Worm (Caenorhabditis elegans): Measurements from ENCODE around the gene set-30.

The set-30 gene

DNA sequence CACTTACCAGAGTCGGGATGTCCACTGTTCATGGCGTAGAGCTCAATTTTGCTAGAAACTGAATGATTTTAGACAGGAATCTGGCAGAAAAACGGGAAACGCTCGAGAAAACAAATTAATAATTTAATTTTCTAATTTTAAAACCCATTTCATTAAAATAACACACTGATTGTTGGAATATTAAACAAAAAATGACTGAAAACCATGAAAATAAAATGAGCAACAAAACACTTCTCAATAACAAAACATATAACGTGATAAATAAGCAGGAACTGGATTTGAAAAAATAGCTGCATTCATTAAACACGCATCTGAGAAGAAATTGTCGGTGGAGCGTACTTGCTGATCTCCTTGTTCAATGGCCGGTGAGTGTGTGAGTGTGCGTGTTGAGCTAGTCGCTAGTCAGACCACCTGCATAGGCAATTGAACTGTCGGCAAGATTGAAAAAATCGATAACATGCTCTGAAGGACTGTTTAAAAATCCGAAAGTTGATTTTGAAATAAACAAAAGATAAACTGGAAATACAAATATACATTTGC, 1.5 kb upstream of the set-30 start, which contains the start of gene ZC8.6:
Gene ZC8.6 (minus strand): TSS at position 51 of the 540 bp plus-strand sequence.
- peak; percentile 20 for TF ChIP-seq nhr-11 (tag; optimal IDR thresholded peaks at IDR 0.05)
- peak; percentile 14 for TF ChIP-seq dpl-1 (GFP tag; optimal IDR thresholded peaks at IDR 0.05)
- peak; percentile 58 for TF ChIP-seq nhr-28 (tag; optimal IDR thresholded peaks at IDR 0.05)
- TF ChIP-seq daf-16 (GFP tag; optimal IDR thresholded peaks at IDR 0.05) = no peak
- TF ChIP-seq daf-16 (tag; optimal IDR thresholded peaks at IDR 0.05) = peak; percentile 25
- peak; percentile 65 for TF ChIP-seq hmg-1.1 (GFP tag; IDR thresholded peaks at IDR 0.05)
- peak; percentile 90 for TF ChIP-seq lin-38 (GFP tag; IDR thresholded peaks at IDR 0.05)
- no peak for TF ChIP-seq T20F7.1 (GFP tag; optimal IDR thresholded peaks at IDR 0.05)
- TF ChIP-seq aha-1 (tag) = no peak
- TF ChIP-seq nhr-77 (tag; optimal IDR thresholded peaks at IDR 0.05) = peak; percentile 58
- TF ChIP-seq pqm-1 (tag; optimal IDR thresholded peaks at IDR 0.05) = peak; percentile 3
- TF ChIP-seq Y48G9A.11 (GFP tag; IDR thresholded peaks at IDR 0.05) = no peak
- peak; percentile 26 for TF ChIP-seq mxl-3 (GFP tag; optimal IDR thresholded peaks at IDR 0.05)
- peak; percentile 46 for TF ChIP-seq lin-13 (GFP tag; optimal IDR thresholded peaks at IDR 0.05)
- no peak for TF ChIP-seq lin-1 (GFP tag; IDR thresholded peaks at IDR 0.05)
- peak; percentile 71 for TF ChIP-seq mep-1 (tag; optimal IDR thresholded peaks at IDR 0.05)
- TF ChIP-seq zip-2 (tag; optimal IDR thresholded peaks at IDR 0.05) = no peak
- peak; percentile 13 for TF ChIP-seq hlh-30 (tag; optimal IDR thresholded peaks at IDR 0.05; ENCODE audit: insufficient read depth)
- TF ChIP-seq hlh-11 (tag; optimal IDR thresholded peaks at IDR 0.05) = peak; percentile 67
- TF ChIP-seq dve-1 (tag; optimal IDR thresholded peaks at IDR 0.05; ENCODE audit: insufficient read depth) = peak; percentile 53
- TF ChIP-seq mdl-1 (tag; optimal IDR thresholded peaks at IDR 0.05) = peak in 1 of 2 experiments; percentile 33
- TF ChIP-seq hif-1 (tag; optimal IDR thresholded peaks at IDR 0.05) = peak in 1 of 2 experiments; percentile 27

DNA sequence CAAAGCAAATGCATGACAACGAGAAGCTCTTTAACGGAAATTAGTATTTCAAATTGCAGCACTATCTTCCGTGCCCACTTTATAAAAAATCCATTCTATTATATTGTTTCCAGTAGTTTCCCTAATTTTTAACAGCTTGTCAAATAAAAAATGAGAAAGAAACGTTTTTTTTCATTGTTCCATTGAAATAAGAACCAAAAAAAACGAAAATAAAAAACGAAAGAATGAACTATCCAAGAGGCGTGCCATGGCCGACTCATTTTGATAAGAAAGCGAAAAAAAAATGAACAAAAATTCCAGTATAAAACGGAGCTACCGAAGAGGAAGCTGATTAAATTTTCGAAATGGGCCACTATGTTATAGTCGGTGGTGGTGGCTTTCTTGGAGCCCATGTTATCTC, 5.9 kb downstream of the set-30 start, which contains the start of gene hsd-2:
Gene hsd-2 (plus strand): TSS at position 301 of the 400 bp plus-strand sequence.
- TF ChIP-seq ceh-32 (tag; optimal IDR thresholded peaks at IDR 0.05; ENCODE audit: poor library complexity) (no peak), cey-2 (tag; optimal IDR thresholded peaks at IDR 0.05; ENCODE audit: borderline replicate concordance, insufficient read depth) (no peak), dmd-8 (GFP tag; IDR thresholded peaks at IDR 0.05) (no peak), snpc-1.2 (GFP tag; IDR thresholded peaks at IDR 0.05) (no peak), F10B5.3 (tag; optimal IDR thresholded peaks at IDR 0.05) (no peak), mdl-1 (tag; optimal IDR thresholded peaks at IDR 0.05) (no peak), nhr-76 (tag; optimal IDR thresholded peaks at IDR 0.05) (no peak), zip-2 (tag; optimal IDR thresholded peaks at IDR 0.05) (no peak), mxl-3 (GFP tag; optimal IDR thresholded peaks at IDR 0.05) (no peak), spr-1 (tag; optimal IDR thresholded peaks at IDR 0.05) (no peak), F44E2.7 (GFP tag; IDR thresholded peaks at IDR 0.05) (no peak), ama-1 (optimal IDR thresholded peaks at IDR 0.05) (no peak), nhr-41 (GFP tag; IDR thresholded peaks at IDR 0.05) (no peak), nhr-25 (tag; optimal IDR thresholded peaks at IDR 0.05; ENCODE audit: borderline replicate concordance, insufficient read depth) (no peak), daf-12 (tag; optimal IDR thresholded peaks at IDR 0.05) (no peak), hif-1 (tag; optimal IDR thresholded peaks at IDR 0.05) (no peak)

DNA sequence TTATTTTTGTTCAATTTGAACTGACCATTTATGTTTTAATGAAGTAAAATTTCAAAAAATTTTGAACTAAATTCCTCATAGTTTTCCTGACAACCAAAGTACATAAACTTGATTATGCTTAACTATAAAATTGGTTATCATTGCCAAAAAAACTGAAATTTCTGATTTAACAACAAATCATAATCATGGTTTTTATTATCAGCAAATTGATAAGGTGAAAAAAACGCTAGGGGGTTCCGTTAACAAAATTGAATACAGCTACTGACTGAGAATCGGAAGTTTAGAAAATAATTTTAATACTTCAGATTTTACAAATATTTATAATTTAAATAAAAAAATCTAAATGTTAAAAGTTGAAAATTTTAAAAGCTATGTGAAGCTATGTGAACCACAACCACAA, 7.9 kb downstream of the set-30 start:
- TF ChIP-seq nhr-28 (tag; optimal IDR thresholded peaks at IDR 0.05) = peak; percentile 32
- TF ChIP-seq daf-16 (GFP tag; optimal IDR thresholded peaks at IDR 0.05) = no peak
- TF ChIP-seq daf-16 (tag; optimal IDR thresholded peaks at IDR 0.05) = peak; percentile 42
- TF ChIP-seq egl-27 (tag; optimal IDR thresholded peaks at IDR 0.05) = no peak
- TF ChIP-seq pqm-1 (tag; optimal IDR thresholded peaks at IDR 0.05) = peak; percentile 54
- no peak for TF ChIP-seq arid-1 (GFP tag; conservative IDR thresholded peaks at IDR 0.05)

All from whole organism, L4 larva.